Fruit fly (Drosophila melanogaster): ENCODE measurements around the gene hzg.

The hzg gene

dm6 chr3L:16014515-16014914 is 10.0 kb upstream of the hzg start (continued):
- no peak for TF ChIP-seq sqz (GFP tag; optimal IDR thresholded peaks at IDR 0.05)
- no peak for TF ChIP-seq cad (GFP tag; optimal IDR thresholded peaks at IDR 0.05)
- TF ChIP-seq abd-A (tag; optimal IDR thresholded peaks at IDR 0.05) = peak; percentile 97
- no peak for TF ChIP-seq Dp (GFP tag; optimal IDR thresholded peaks at IDR 0.05)
- no peak for TF ChIP-seq CrebB (tag; optimal IDR thresholded peaks at IDR 0.05)
- TF ChIP-seq tx (GFP tag; optimal IDR thresholded peaks at IDR 0.05) = no peak
- TF ChIP-seq CG9876 (GFP tag; optimal IDR thresholded peaks at IDR 0.05) = no peak
- TF ChIP-seq CG12659 (GFP tag; optimal IDR thresholded peaks at IDR 0.05) = no peak
- TF ChIP-seq CG10366 (GFP tag; IDR thresholded peaks at IDR 0.05) = no peak
- TF ChIP-seq CG30403 (GFP tag; optimal IDR thresholded peaks at IDR 0.05) = no peak
- peak; percentile 68 for TF ChIP-seq gro (GFP tag; optimal IDR thresholded peaks at IDR 0.05)
- TF ChIP-seq amos (GFP tag; IDR thresholded peaks at IDR 0.05; ENCODE audit: partially characterized antibody) = no peak
- TF ChIP-seq CG3726 (GFP tag; IDR thresholded peaks at IDR 0.05) = no peak
- no peak for TF ChIP-seq tap (tag; optimal IDR thresholded peaks at IDR 0.05)
- no peak for TF ChIP-seq D19B (GFP tag; optimal IDR thresholded peaks at IDR 0.05)
- TF ChIP-seq pros (GFP tag; optimal IDR thresholded peaks at IDR 0.05) = peak; percentile 53
- TF ChIP-seq z (GFP tag; IDR thresholded peaks at IDR 0.05) = no peak
- no peak for TF ChIP-seq gce (GFP tag; IDR thresholded peaks at IDR 0.05)
- peak; percentile 43; the same call in 1 of the 2 replicates for TF ChIP-seq vvl (GFP tag; IDR thresholded peaks at IDR 0.05)
- TF ChIP-seq CG6689 (GFP tag; IDR thresholded peaks at IDR 0.05) = no peak
- TF ChIP-seq bowl (GFP tag; IDR thresholded peaks at IDR 0.05) = peak; percentile 48; the same call in 1 of the 2 replicates
- no peak for TF ChIP-seq dpn (GFP tag; optimal IDR thresholded peaks at IDR 0.05)
- peak; percentile 27 for TF ChIP-seq cwo (GFP tag; optimal IDR thresholded peaks at IDR 0.05)
- TF ChIP-seq Hey (tag; optimal IDR thresholded peaks at IDR 0.05) = no peak
- TF ChIP-seq Ravus (GFP tag; IDR thresholded peaks at IDR 0.05) = no peak
- TF ChIP-seq tll (GFP tag; optimal IDR thresholded peaks at IDR 0.05) = no peak
- no peak for TF ChIP-seq CG14050 (GFP tag; IDR thresholded peaks at IDR 0.05)
- no peak for TF ChIP-seq mld (GFP tag; IDR thresholded peaks at IDR 0.05; ENCODE audit: partially characterized antibody)
- TF ChIP-seq ato (GFP tag; IDR thresholded peaks at IDR 0.05; ENCODE audit: partially characterized antibody) = no peak
- no peak for TF ChIP-seq Sox100B (GFP tag; optimal IDR thresholded peaks at IDR 0.05)
- TF ChIP-seq CG6765 (GFP tag; optimal IDR thresholded peaks at IDR 0.05) = no peak
- no peak for TF ChIP-seq Dip2 (GFP tag; IDR thresholded peaks at IDR 0.05)
- TF ChIP-seq Awh (GFP tag; IDR thresholded peaks at IDR 0.05) = peak; percentile 80
- no peak for TF ChIP-seq CG9727 (GFP tag; optimal IDR thresholded peaks at IDR 0.05)
- TF ChIP-seq danr (GFP tag; IDR thresholded peaks at IDR 0.05) = no peak
- TF ChIP-seq vnd (GFP tag; IDR thresholded peaks at IDR 0.05; ENCODE audit: partially characterized antibody) = no peak
- TF ChIP-seq Elba2 (GFP tag; optimal IDR thresholded peaks at IDR 0.05) = no peak
- TF ChIP-seq sd (tag; optimal IDR thresholded peaks at IDR 0.05) = peak; percentile 65
- no peak for TF ChIP-seq CG8388 (GFP tag; optimal IDR thresholded peaks at IDR 0.05)
- TF ChIP-seq C15 (GFP tag; IDR thresholded peaks at IDR 0.05) = no peak
- no peak for TF ChIP-seq CG17829 (tag; optimal IDR thresholded peaks at IDR 0.05)
- TF ChIP-seq zen2 (GFP tag; IDR thresholded peaks at IDR 0.05; ENCODE audit: partially characterized antibody) = 0 out of 3 replicates have a peak, but pooled peaks have one; percentile 6
- TF ChIP-seq CG15269 (tag; optimal IDR thresholded peaks at IDR 0.05) = peak; percentile 50
- TF ChIP-seq oc (tag; optimal IDR thresholded peaks at IDR 0.05) = peak; percentile 61
- peak; percentile 75 for TF ChIP-seq CG13894 (tag; optimal IDR thresholded peaks at IDR 0.05)
- TF ChIP-seq CG12104 (GFP tag; optimal IDR thresholded peaks at IDR 0.05) = no peak
- no peak for TF ChIP-seq crp (GFP tag; optimal IDR thresholded peaks at IDR 0.05)
- TF ChIP-seq chinmo (GFP tag; IDR thresholded peaks at IDR 0.05; ENCODE audit: partially characterized antibody) = 0 out of 4 replicates have a peak, but pooled peaks have one; percentile 31
